Fruit fly (Drosophila melanogaster): Measurements from ENCODE around the gene CG15771.

CG15771 gene

dm6 chrX:5745840-5746815, 9.2 kb upstream of the CG15771 start (continued):
- TF ChIP-seq chif (GFP tag; optimal IDR thresholded peaks at IDR 0.05) (peak in 1 of 2 experiments; percentile 53), CG9437 (GFP tag; optimal IDR thresholded peaks at IDR 0.05) (peak; percentile 9), Dip2 (GFP tag; IDR thresholded peaks at IDR 0.05) (no peak), ERR (GFP tag; optimal IDR thresholded peaks at IDR 0.05) (no peak), gsb (GFP tag; IDR thresholded peaks at IDR 0.05) (peak; percentile 65), BtbVII (GFP tag; optimal IDR thresholded peaks at IDR 0.05) (peak; percentile 61), kah (GFP tag; optimal IDR thresholded peaks at IDR 0.05) (no peak), Sox100B (GFP tag; optimal IDR thresholded peaks at IDR 0.05) (peak; percentile 63), Spps (tag; optimal IDR thresholded peaks at IDR 0.05) (peak; percentile 24), CG15073 (GFP tag; optimal IDR thresholded peaks at IDR 0.05) (peak; percentile 7), CG1602 (GFP tag; optimal IDR thresholded peaks at IDR 0.05) (peak; percentile 50), kay (GFP tag; optimal IDR thresholded peaks at IDR 0.05) (no peak), CG3995 (GFP tag; optimal IDR thresholded peaks at IDR 0.05) (peak; percentile 7), Optix (GFP tag; IDR thresholded peaks at IDR 0.05) (peak; percentile 73), nerfin-1 (tag; optimal IDR thresholded peaks at IDR 0.05) (peak; percentile 66), GATAe (GFP tag; conservative IDR thresholded peaks at IDR 0.05) (no peak), CG11504 (tag; optimal IDR thresholded peaks at IDR 0.05) (peak; percentile 74), CG12744 (GFP tag; optimal IDR thresholded peaks at IDR 0.05) (peak; percentile 7), pum (GFP tag; optimal IDR thresholded peaks at IDR 0.05) (peak; percentile 48), cas (GFP tag; IDR thresholded peaks at IDR 0.05) (0 out of 2 replicates have a peak, but pooled peaks have one; percentile 58), CG9609 (GFP tag; optimal IDR thresholded peaks at IDR 0.05) (peak; percentile 40), CG18599 (GFP tag; optimal IDR thresholded peaks at IDR 0.05) (peak; percentile 88), CG12769 (tag; optimal IDR thresholded peaks at IDR 0.05) (peak; percentile 89), Ets65A (GFP tag) (peak; percentile 90), gem (tag; optimal IDR thresholded peaks at IDR 0.05) (peak; percentile 83), Tbp (GFP tag; optimal IDR thresholded peaks at IDR 0.05) (no peak), sim (GFP tag; IDR thresholded peaks at IDR 0.05) (0 out of 2 replicates have a peak, but pooled peaks have one; percentile 22), CG34376 (GFP tag; optimal IDR thresholded peaks at IDR 0.05) (peak; percentile 55), bab2 (GFP tag; optimal IDR thresholded peaks at IDR 0.05) (peak; percentile 24), ro (GFP tag; IDR thresholded peaks at IDR 0.05) (peak; percentile 52; the same call in 1 of the 2 replicates), ab (GFP tag; optimal IDR thresholded peaks at IDR 0.05) (peak; percentile 75), bigmax (GFP tag; optimal IDR thresholded peaks at IDR 0.05) (no peak), CG3726 (GFP tag; IDR thresholded peaks at IDR 0.05) (peak; percentile 57; the same call in 1 of the 3 replicates), croc (GFP tag; conservative IDR thresholded peaks at IDR 0.05) (peak; percentile 51; the same call in 2 of the 3 replicates), pnt (GFP tag; optimal IDR thresholded peaks at IDR 0.05) (peak; percentile 58), CG16815 (GFP tag; optimal IDR thresholded peaks at IDR 0.05) (peak; percentile 46), CG4282 (GFP tag; optimal IDR thresholded peaks at IDR 0.05) (no peak), CrebB (tag; optimal IDR thresholded peaks at IDR 0.05) (peak; percentile 51), ap (GFP tag; IDR thresholded peaks at IDR 0.05) (peak; percentile 49; the same call in 1 of the 2 replicates), slbo (GFP tag; IDR thresholded peaks at IDR 0.05) (peak; percentile 82), exex (tag; optimal IDR thresholded peaks at IDR 0.05) (peak; percentile 48), ken (GFP tag; IDR thresholded peaks at IDR 0.05) (peak; percentile 86), CG11093 (GFP tag; IDR thresholded peaks at IDR 0.05) (peak; percentile 67; the same call in 2 of the 3 replicates), Dbx (GFP tag; IDR thresholded peaks at IDR 0.05) (peak; percentile 59; the same call in 1 of the 3 replicates), Gsc (GFP tag; IDR thresholded peaks at IDR 0.05) (no peak), CG1603 (tag; optimal IDR thresholded peaks at IDR 0.05) (peak; percentile 86), dimm (GFP tag; IDR thresholded peaks at IDR 0.05) (peak; percentile 60; the same call in 1 of the 2 replicates), danr (GFP tag; IDR thresholded peaks at IDR 0.05) (peak; percentile 56; the same call in 1 of the 2 replicates), oc (tag; optimal IDR thresholded peaks at IDR 0.05) (peak; percentile 29)

All from whole organism, embryonic.